Fruit fly (Drosophila melanogaster) whole organism, embryonic: ENCODE data around the gene SPARC.

Experiments
- Aef1 ChIP-seq: fragments of 200-800 bp; sonication (Bioruptor generic); IDR thresholded peaks from 3 replicates; pipeline ENCODE4 v1.3.6; 2022; ENCODE audit warnings: missing biosample characterization, missing genetic modification characterization
- Antp ChIP-seq: fragments of 200-800 bp; sonication (Bioruptor generic); optimal IDR thresholded peaks from 3 replicates; lab custom pipeline; 2016; ENCODE audit warnings: missing biosample characterization, missing genetic modification characterization
- Atf-2 ChIP-seq: fragments of 200-800 bp; sonication (Bioruptor generic); optimal IDR thresholded peaks from 2 replicates; lab custom pipeline; 2016; ENCODE audit warnings: missing biosample characterization, missing genetic modification characterization
- Bdp1 ChIP-seq: fragments of 200-800 bp; sonication (Bioruptor generic); optimal IDR thresholded peaks from 3 replicates; lab custom pipeline; 2016; ENCODE audit warnings: missing biosample characterization, missing genetic modification characterization
- CG10543 ChIP-seq: fragments of 200-800 bp; sonication (Bioruptor generic); optimal IDR thresholded peaks from 3 replicates; lab custom pipeline; 2017; ENCODE audit warnings: missing biosample characterization, mild to moderate bottlenecking, missing genetic modification characterization, moderate library complexity
- CG1603 ChIP-seq: fragments of 200-800 bp; sonication (Bioruptor generic); optimal IDR thresholded peaks from 2 replicates; lab custom pipeline; 2019; ENCODE audit warnings: missing biosample characterization, mild to moderate bottlenecking, missing genetic modification characterization, moderate library complexity
- CG16779 ChIP-seq: fragments of 200-800 bp; sonication (Bioruptor generic); IDR thresholded peaks from 2 replicates; pipeline ENCODE4 v1.3.6; 2022; ENCODE audit warnings: missing biosample characterization, missing genetic modification characterization
- CG16813 ChIP-seq: fragments of 200-800 bp; sonication (Bioruptor generic); IDR thresholded peaks from 3 replicates; pipeline ENCODE4 v1.3.6; 2022; ENCODE audit warnings: missing biosample characterization, missing genetic modification characterization; ENCODE audit not compliant: partially characterized antibody
- CG18599 ChIP-seq: fragments of 200-800 bp; sonication (Bioruptor generic); optimal IDR thresholded peaks from 3 replicates; lab custom pipeline; 2017; ENCODE audit warnings: missing biosample characterization, missing genetic modification characterization, mild to moderate bottlenecking, moderate library complexity, missing genetic modification reagents
- CG2678 ChIP-seq: fragments of 200-800 bp; sonication (Bioruptor generic); optimal IDR thresholded peaks from 3 replicates; lab custom pipeline; 2019; ENCODE audit warnings: missing biosample characterization, mild to moderate bottlenecking, missing genetic modification characterization, moderate library complexity
- CG30431 ChIP-seq: fragments of 200-800 bp; sonication (Bioruptor generic); optimal IDR thresholded peaks from 2 replicates; lab custom pipeline; 2017; ENCODE audit warnings: missing biosample characterization, missing genetic modification characterization
- CG43689 ChIP-seq: fragments of 200-800 bp; sonication (Bioruptor generic); IDR thresholded peaks from 2 replicates; pipeline ENCODE4 v1.3.6; 2022; ENCODE audit warnings: missing biosample characterization, missing genetic modification characterization
- CG4820 ChIP-seq: fragments of 200-800 bp; sonication (Bioruptor generic); optimal IDR thresholded peaks from 3 replicates; lab custom pipeline; 2016; ENCODE audit warnings: missing biosample characterization, missing genetic modification characterization
- CG6272 ChIP-seq: fragments of 200-800 bp; sonication (Bioruptor generic); IDR thresholded peaks from 2 replicates; pipeline ENCODE4 v1.3.6; 2022; ENCODE audit warnings: missing biosample characterization, missing genetic modification characterization
- CG9932 ChIP-seq: fragments of 200-800 bp; sonication (Bioruptor generic); IDR thresholded peaks from 2 replicates; pipeline ENCODE4 v1.3.6; 2022; ENCODE audit warnings: missing biosample characterization, missing genetic modification characterization
- CrebB ChIP-seq: fragments of 200-800 bp; sonication (Bioruptor generic); optimal IDR thresholded peaks from 3 replicates; lab custom pipeline; 2018; ENCODE audit warnings: missing biosample characterization, mild to moderate bottlenecking, missing genetic modification characterization
- Fer3 ChIP-seq: fragments of 200-800 bp; sonication (Bioruptor generic); optimal IDR thresholded peaks from 2 replicates; lab custom pipeline; 2018; ENCODE audit warnings: missing biosample characterization, mild to moderate bottlenecking, missing genetic modification characterization, moderate library complexity
- Gsc ChIP-seq: fragments of 200-800 bp; sonication (Bioruptor generic); IDR thresholded peaks from 2 replicates; pipeline ENCODE4 v1.3.6; 2022; ENCODE audit warnings: missing biosample characterization, missing genetic modification characterization
- HLH3B ChIP-seq: fragments of 200-800 bp; sonication (Bioruptor generic); IDR thresholded peaks from 2 replicates; pipeline ENCODE4 v1.3.6; 2022; ENCODE audit warnings: missing biosample characterization, missing genetic modification characterization
- Hr78 ChIP-seq, 2 experiments: fragments of 200-800 bp in 1 of 2; fragments of >200 bp in 1 of 2; sonication (Bioruptor generic) in 1 of 2; optimal IDR thresholded peaks; 2 replicates each; lab custom pipeline; 2017 to 2019; ENCODE audit warnings: missing biosample characterization in 2 of 2, missing genetic modification characterization in 2 of 2, mild to moderate bottlenecking in 1 of 2, moderate library complexity in 1 of 2
- Myb ChIP-seq: fragments of 200-800 bp; sonication (Bioruptor generic); optimal IDR thresholded peaks from 2 replicates; lab custom pipeline; 2016; ENCODE audit warnings: missing biosample characterization, missing genetic modification characterization
- Tbp ChIP-seq: fragments of >200 bp; optimal IDR thresholded peaks from 2 replicates; lab custom pipeline; 2018; ENCODE audit warnings: missing biosample characterization, missing genetic modification characterization
- Vsx1 ChIP-seq: fragments of 200-800 bp; sonication (Bioruptor generic); optimal IDR thresholded peaks from 2 replicates; lab custom pipeline; 2017; ENCODE audit warnings: missing biosample characterization, mild to moderate bottlenecking, missing genetic modification characterization, missing genetic modification reagents
- Xrp1 ChIP-seq: fragments of 200-800 bp; sonication (Bioruptor generic); IDR thresholded peaks from 2 replicates; pipeline ENCODE4 v1.3.6; 2022; ENCODE audit warnings: missing biosample characterization, missing genetic modification characterization
- ab ChIP-seq: fragments of 200-800 bp; sonication (Bioruptor generic); optimal IDR thresholded peaks from 2 replicates; lab custom pipeline; 2016; ENCODE audit warnings: missing biosample characterization, missing genetic modification characterization
- ash1 ChIP-seq: fragments of 200-800 bp; sonication (Bioruptor generic); optimal IDR thresholded peaks from 2 replicates; lab custom pipeline; 2018; ENCODE audit warnings: missing biosample characterization, mild to moderate bottlenecking, missing genetic modification characterization
- cas ChIP-seq: fragments of 200-800 bp; sonication (Bioruptor generic); IDR thresholded peaks from 2 replicates; pipeline ENCODE4 v1.3.6; 2022; ENCODE audit warnings: missing biosample characterization, missing genetic modification characterization
- chm ChIP-seq: fragments of 200-800 bp; sonication (Bioruptor generic); IDR thresholded peaks from 2 replicates; pipeline ENCODE4 v1.3.6; 2022; ENCODE audit warnings: missing biosample characterization, missing genetic modification characterization
- crol ChIP-seq: fragments of 200-800 bp; sonication (Bioruptor generic); IDR thresholded peaks from 2 replicates; pipeline ENCODE4 v1.3.6; 2022; ENCODE audit warnings: missing biosample characterization, missing genetic modification characterization
- dpn ChIP-seq, 2 experiments: fragments of 200-800 bp; sonication (Bioruptor generic); optimal IDR thresholded peaks; 3 replicates each; lab custom pipeline; 2016; ENCODE audit warnings: missing biosample characterization in 2 of 2, missing genetic modification characterization in 2 of 2
- fru ChIP-seq: fragments of >200 bp; optimal IDR thresholded peaks from 2 replicates; lab custom pipeline; 2017
- inv ChIP-seq: fragments of 200-800 bp; sonication (Bioruptor generic); IDR thresholded peaks from 2 replicates; pipeline ENCODE4 v1.3.6; 2022; ENCODE audit warnings: missing biosample characterization, missing genetic modification characterization; ENCODE audit not compliant: partially characterized antibody
- jumu ChIP-seq: fragments of 200-800 bp; sonication (Bioruptor generic); optimal IDR thresholded peaks from 3 replicates; lab custom pipeline; 2016; ENCODE audit warnings: missing biosample characterization, missing genetic modification characterization
- mam ChIP-seq: fragments of 200-800 bp; sonication (Bioruptor generic); optimal IDR thresholded peaks from 3 replicates; lab custom pipeline; 2016; ENCODE audit warnings: missing biosample characterization, missing genetic modification characterization
- nerfin-2 ChIP-seq: fragments of 200-800 bp; sonication (Bioruptor generic); IDR thresholded peaks from 2 replicates; pipeline ENCODE4 v1.3.6; 2022; ENCODE audit warnings: missing biosample characterization, missing genetic modification characterization; ENCODE audit not compliant: partially characterized antibody
- odd ChIP-seq: fragments of 200-800 bp; sonication (Bioruptor generic); optimal IDR thresholded peaks from 2 replicates; lab custom pipeline; 2017; ENCODE audit warnings: missing biosample characterization, mild to moderate bottlenecking, missing genetic modification characterization
- pb ChIP-seq: fragments of 200-800 bp; sonication (Bioruptor generic); optimal IDR thresholded peaks from 3 replicates; lab custom pipeline; 2016; ENCODE audit warnings: missing biosample characterization, missing genetic modification characterization
- phol ChIP-seq: fragments of 200-800 bp; sonication (Bioruptor generic); optimal IDR thresholded peaks from 3 replicates; lab custom pipeline; 2018; ENCODE audit warnings: missing biosample characterization, mild to moderate bottlenecking, missing genetic modification characterization, moderate library complexity
- tll ChIP-seq, 2 experiments: fragments of 200-800 bp in 1 of 2; fragments of >200 bp in 1 of 2; sonication (Bioruptor generic) in 1 of 2; optimal IDR thresholded peaks; 2 replicates each; lab custom pipeline; 2017 to 2019; ENCODE audit warnings: missing biosample characterization in 2 of 2, missing genetic modification characterization in 2 of 2, mild to moderate bottlenecking in 1 of 2, moderate library complexity in 1 of 2
- tup ChIP-seq: fragments of 200-800 bp; sonication (Bioruptor generic); optimal IDR thresholded peaks from 2 replicates; lab custom pipeline; 2016; ENCODE audit warnings: missing biosample characterization, mild to moderate bottlenecking, missing genetic modification characterization, moderate library complexity
- vnd ChIP-seq: fragments of 200-800 bp; sonication (Bioruptor generic); IDR thresholded peaks from 3 replicates; pipeline ENCODE4 v1.3.6; 2022; ENCODE audit warnings: missing biosample characterization, missing genetic modification characterization; ENCODE audit not compliant: partially characterized antibody
- vvl ChIP-seq: fragments of 200-800 bp; sonication (Bioruptor generic); IDR thresholded peaks from 2 replicates; pipeline ENCODE4 v1.3.6; 2022; ENCODE audit warnings: missing biosample characterization, missing genetic modification characterization

SPARC gene

dm6 chr3R:26899982-26900381, 28.2 kb upstream of the SPARC start (continued):
- TF ChIP-seq nerfin-2: no peak
- TF ChIP-seq jumu (GFP tag; lab: Kevin White, UChicago): no peak
- TF ChIP-seq CG10543 (GFP tag; lab: Kevin White, UChicago): no peak
- peak; percentile 9 for TF ChIP-seq CG1603 (tag; lab: Kevin White, UChicago)
- no peak for TF ChIP-seq tup
- no peak for TF ChIP-seq Atf-2 (GFP tag; lab: Kevin White, UChicago)
- no peak for TF ChIP-seq fru (lab: Kevin White, UChicago)
- no peak for TF ChIP-seq vnd
- no peak for TF ChIP-seq CG43689 (GFP tag; lab: Robert Waterston, UW)
- TF ChIP-seq CG6272 (GFP tag; lab: Robert Waterston, UW): no peak
- no peak for TF ChIP-seq CG30431 (GFP tag; lab: Kevin White, UChicago)
- no peak for TF ChIP-seq Gsc (GFP tag; lab: Robert Waterston, UW)
- no peak for TF ChIP-seq ash1 (GFP tag; lab: Kevin White, UChicago)
- peak; percentile 52 for TF ChIP-seq CG2678 (tag; lab: Kevin White, UChicago)
- TF ChIP-seq cas (GFP tag; lab: Robert Waterston, UW): no peak
- peak in 1 of 2 experiments; percentile 44 for TF ChIP-seq dpn (GFP tag; optimal IDR thresholded peaks at IDR 0.05; lab: Kevin White, UChicago)
- TF ChIP-seq CG16779 (GFP tag; lab: Robert Waterston, UW): no peak
- TF ChIP-seq ab: no peak
- TF ChIP-seq Xrp1 (GFP tag; lab: Robert Waterston, UW): peak; percentile 71
- TF ChIP-seq inv (GFP tag; lab: Robert Waterston, UW): no peak
- peak; percentile 56 for TF ChIP-seq phol (tag; lab: Kevin White, UChicago)
- TF ChIP-seq CG16813 (GFP tag; lab: Robert Waterston, UW): no peak
- no peak for TF ChIP-seq mam
- no peak for TF ChIP-seq Antp (GFP tag; lab: Kevin White, UChicago)
- no peak for TF ChIP-seq CrebB
- TF ChIP-seq HLH3B (GFP tag; lab: Robert Waterston, UW): peak; percentile 53; the same call in 1 of the 2 replicates
- TF ChIP-seq Bdp1 (GFP tag; lab: Kevin White, UChicago): no peak
- TF ChIP-seq Myb (GFP tag; lab: Kevin White, UChicago): no peak
- no peak for TF ChIP-seq Tbp (GFP tag; lab: Kevin White, UChicago)
- TF ChIP-seq CG18599 (GFP tag; lab: Kevin White, UChicago): no peak
- no peak for TF ChIP-seq Vsx1
- no peak for TF ChIP-seq chm (GFP tag; lab: Robert Waterston, UW)
- TF ChIP-seq Aef1: peak; percentile 46; the same call in 2 of the 3 replicates
- TF ChIP-seq tll (GFP tag; optimal IDR thresholded peaks at IDR 0.05; lab: Kevin White, UChicago): no peak
- no peak for TF ChIP-seq CG9932 (GFP tag; lab: Robert Waterston, UW)
- no peak for TF ChIP-seq crol (GFP tag; lab: Robert Waterston, UW)
- TF ChIP-seq Fer3 (tag; lab: Kevin White, UChicago): peak; percentile 6
- peak; percentile 86 for TF ChIP-seq vvl (GFP tag; lab: Robert Waterston, UW)
- no peak for TF ChIP-seq Hr78 (GFP tag; optimal IDR thresholded peaks at IDR 0.05; lab: Kevin White, UChicago)
- TF ChIP-seq pb (GFP tag; lab: Kevin White, UChicago): no peak
- peak; percentile 7 for TF ChIP-seq CG4820 (GFP tag; lab: Kevin White, UChicago)
- no peak for TF ChIP-seq odd (GFP tag; lab: Kevin White, UChicago)
